Worm (Caenorhabditis elegans) whole organism, L4/young adult: Measurements from ENCODE around the gene rpl-6.

Experiments used
- W03F9.2 ChIP-seq: fragments of 150-350 bp; optimal IDR thresholded peaks from 2 replicates; lab custom pipeline; 2014; ENCODE audit warnings: missing biosample characterization, missing genetic modification characterization
- him-1 ChIP-seq: sonication (generic microtip); optimal IDR thresholded peaks from 2 replicates; lab custom pipeline; 2016; ENCODE audit warnings: missing genotype, missing genetic modification reagents, missing genetic modification characterization, missing compliant biosample characterization

- TF ChIP-seq W03F9.2 (tag; lab: Kevin White, UChicago) (no peak), him-1 (tag; lab: Kevin White, UChicago) (no peak)
Observed at ce11 chrIII:7230841-7231240, 22.6 kb downstream of the rpl-6 start, which contains the start of gene R151.10.
